Fruit fly (Drosophila melanogaster) whole organism, embryonic: ENCODE data around the gene CG17264.

ENCODE experiments used
- Aef1 ChIP-seq: fragments of 200-800 bp; sonication (Bioruptor generic); IDR thresholded peaks from 3 replicates; pipeline ENCODE4 v1.3.6; 2022; ENCODE audit warnings: missing biosample characterization, missing genetic modification characterization
- CG10462 ChIP-seq: fragments of 200-800 bp; sonication (Bioruptor generic); optimal IDR thresholded peaks from 2 replicates; lab custom pipeline; 2016; ENCODE audit warnings: missing biosample characterization, missing genetic modification characterization
- CG11398 ChIP-seq: fragments of 200-800 bp; sonication (Bioruptor generic); optimal IDR thresholded peaks from 2 replicates; lab custom pipeline; 2016; ENCODE audit warnings: missing biosample characterization, missing genetic modification characterization
- CG12236 ChIP-seq: fragments of 200-800 bp; sonication (Bioruptor generic); optimal IDR thresholded peaks from 2 replicates; lab custom pipeline; 2016; ENCODE audit warnings: missing biosample characterization, missing genetic modification characterization
- CG15479 ChIP-seq: fragments of 200-800 bp; sonication (Bioruptor generic); optimal IDR thresholded peaks from 3 replicates; lab custom pipeline; 2019; ENCODE audit warnings: missing biosample characterization, mild to moderate bottlenecking, missing genetic modification characterization, moderate library complexity
- CG1647 ChIP-seq: fragments of 200-800 bp; sonication (Bioruptor generic); optimal IDR thresholded peaks from 3 replicates; lab custom pipeline; 2016; ENCODE audit warnings: missing biosample characterization, missing genetic modification characterization
- CG16813 ChIP-seq: fragments of 200-800 bp; sonication (Bioruptor generic); IDR thresholded peaks from 3 replicates; pipeline ENCODE4 v1.3.6; 2022; ENCODE audit warnings: missing biosample characterization, missing genetic modification characterization; ENCODE audit not compliant: partially characterized antibody
- CG17612 ChIP-seq: fragments of 200-800 bp; sonication (Bioruptor generic); IDR thresholded peaks from 2 replicates; pipeline ENCODE4 v1.3.6; 2022; ENCODE audit warnings: missing biosample characterization, missing genetic modification characterization
- CG17802 ChIP-seq: fragments of 200-800 bp; sonication (Bioruptor generic); optimal IDR thresholded peaks from 2 replicates; lab custom pipeline; 2018; ENCODE audit warnings: missing biosample characterization, mild to moderate bottlenecking, missing genetic modification characterization, moderate library complexity
- CG2875 ChIP-seq: fragments of 200-800 bp; sonication (Bioruptor generic); optimal IDR thresholded peaks from 2 replicates; lab custom pipeline; 2017; ENCODE audit warnings: missing biosample characterization, mild to moderate bottlenecking, missing genetic modification characterization, missing genetic modification reagents
- CG31224 ChIP-seq: fragments of 200-800 bp; sonication (Bioruptor generic); IDR thresholded peaks from 2 replicates; pipeline ENCODE4 v1.3.6; 2022; ENCODE audit warnings: missing biosample characterization, missing genetic modification characterization
- CG32772 ChIP-seq: fragments of 200-800 bp; sonication (Bioruptor generic); IDR thresholded peaks from 2 replicates; pipeline ENCODE4 v1.3.6; 2022; ENCODE audit warnings: missing biosample characterization, missing genetic modification characterization
- CG34224 ChIP-seq: fragments of 200-800 bp; sonication (Bioruptor generic); IDR thresholded peaks from 3 replicates; pipeline ENCODE4 v1.3.6; 2022; ENCODE audit warnings: missing biosample characterization, missing genetic modification characterization; ENCODE audit not compliant: partially characterized antibody
- CG3726 ChIP-seq: fragments of 200-800 bp; sonication (Bioruptor generic); IDR thresholded peaks from 3 replicates; pipeline ENCODE4, ENCODE4 v1.3.6; 2022; ENCODE audit warnings: missing biosample characterization, missing genetic modification characterization
- CG6272 ChIP-seq: fragments of 200-800 bp; sonication (Bioruptor generic); IDR thresholded peaks from 2 replicates; pipeline ENCODE4 v1.3.6; 2022; ENCODE audit warnings: missing biosample characterization, missing genetic modification characterization
- CG6765 ChIP-seq: fragments of 200-800 bp; sonication (Bioruptor generic); optimal IDR thresholded peaks from 3 replicates; lab custom pipeline; 2017; ENCODE audit warnings: missing biosample characterization, mild to moderate bottlenecking, missing genetic modification characterization
- CG7357 ChIP-seq: fragments of 200-800 bp; sonication (Bioruptor generic); IDR thresholded peaks from 3 replicates; pipeline ENCODE4 v1.3.6; 2022; ENCODE audit warnings: missing biosample characterization, missing genetic modification characterization
- CG9797 ChIP-seq: fragments of 200-800 bp; sonication (Bioruptor generic); optimal IDR thresholded peaks from 3 replicates; lab custom pipeline; 2018; ENCODE audit warnings: missing biosample characterization, mild to moderate bottlenecking, missing genetic modification characterization
- Dip2 ChIP-seq: fragments of 200-800 bp; sonication (Bioruptor generic); IDR thresholded peaks from 2 replicates; pipeline ENCODE4 v1.3.6; 2022; ENCODE audit warnings: missing biosample characterization, missing genetic modification characterization
- Dp ChIP-seq: fragments of 200-800 bp; sonication (Bioruptor generic); optimal IDR thresholded peaks from 2 replicates; lab custom pipeline; 2018; ENCODE audit warnings: missing biosample characterization, mild to moderate bottlenecking, missing genetic modification characterization, moderate library complexity
- E2f2 ChIP-seq: fragments of 200-800 bp; sonication (Bioruptor generic); IDR thresholded peaks from 2 replicates; pipeline ENCODE4 v1.3.6; 2022; ENCODE audit warnings: missing biosample characterization, missing genetic modification characterization
- Gsc ChIP-seq: fragments of 200-800 bp; sonication (Bioruptor generic); IDR thresholded peaks from 2 replicates; pipeline ENCODE4 v1.3.6; 2022; ENCODE audit warnings: missing biosample characterization, missing genetic modification characterization
- HLHmδ ChIP-seq: fragments of 200-800 bp; sonication (Bioruptor generic); optimal IDR thresholded peaks from 2 replicates; lab custom pipeline; 2018; ENCODE audit warnings: missing biosample characterization, mild to moderate bottlenecking, missing genetic modification characterization, moderate library complexity
- HmgZ ChIP-seq: fragments of 200-800 bp; sonication (Bioruptor generic); optimal IDR thresholded peaks from 2 replicates; lab custom pipeline; 2018; ENCODE audit warnings: missing biosample characterization, mild to moderate bottlenecking, missing genetic modification characterization
- Hmr ChIP-seq: fragments of 200-800 bp; sonication (Bioruptor generic); optimal IDR thresholded peaks from 3 replicates; lab custom pipeline; 2017; ENCODE audit warnings: mild to moderate bottlenecking, missing biosample characterization, missing genetic modification reagents, missing genetic modification characterization
- Kr ChIP-seq: fragments of 200-800 bp; sonication (Bioruptor generic); optimal IDR thresholded peaks from 2 replicates; lab custom pipeline; 2017; ENCODE audit warnings: missing biosample characterization, mild to moderate bottlenecking, missing genetic modification characterization
- Lim3 ChIP-seq: fragments of 200-800 bp; sonication (Bioruptor generic); IDR thresholded peaks from 2 replicates; pipeline ENCODE4 v1.3.6; 2022; ENCODE audit warnings: missing biosample characterization, missing genetic modification characterization
- Mes4 ChIP-seq: fragments of 200-800 bp; sonication (Bioruptor generic); optimal IDR thresholded peaks from 2 replicates; lab custom pipeline; 2016; ENCODE audit warnings: missing biosample characterization, missing genetic modification characterization
- Sry-β ChIP-seq: fragments of 200-800 bp; sonication (Bioruptor generic); optimal IDR thresholded peaks from 2 replicates; lab custom pipeline; 2018; ENCODE audit warnings: missing biosample characterization, mild to moderate bottlenecking, missing genetic modification characterization, moderate library complexity
- Xbp1 ChIP-seq: fragments of 200-800 bp; sonication (Bioruptor generic); optimal IDR thresholded peaks from 3 replicates; lab custom pipeline; 2016; ENCODE audit warnings: missing biosample characterization, mild to moderate bottlenecking, missing genetic modification characterization
- YL-1 ChIP-seq: fragments of 200-800 bp; sonication (Bioruptor generic); optimal IDR thresholded peaks from 3 replicates; lab custom pipeline; 2017; ENCODE audit warnings: missing biosample characterization, mild to moderate bottlenecking, missing genetic modification characterization
- ap ChIP-seq: fragments of 200-800 bp; sonication (Bioruptor generic); IDR thresholded peaks from 2 replicates; pipeline ENCODE4 v1.3.6; 2022; ENCODE audit warnings: missing biosample characterization, missing genetic modification characterization
- az2 ChIP-seq: fragments of 200-800 bp; sonication (Bioruptor generic); optimal IDR thresholded peaks from 3 replicates; lab custom pipeline; 2016; ENCODE audit warnings: missing biosample characterization, missing genetic modification characterization
- dm ChIP-seq: fragments of 200-800 bp; sonication (Bioruptor generic); optimal IDR thresholded peaks from 3 replicates; lab custom pipeline; 2016; ENCODE audit warnings: missing biosample characterization, missing genetic modification characterization
- dysf ChIP-seq: fragments of 200-800 bp; sonication (Bioruptor generic); IDR thresholded peaks from 3 replicates; pipeline ENCODE4 v1.3.6; 2022; ENCODE audit warnings: missing biosample characterization, missing genetic modification characterization
- ewg ChIP-seq: fragments of 200-800 bp; sonication (Bioruptor generic); optimal IDR thresholded peaks from 3 replicates; lab custom pipeline; 2017; ENCODE audit warnings: mild to moderate bottlenecking, missing biosample characterization, missing genetic modification reagents, missing genetic modification characterization
- fd64A ChIP-seq: fragments of 200-800 bp; sonication (Bioruptor generic); optimal IDR thresholded peaks from 3 replicates; lab custom pipeline; 2018; ENCODE audit warnings: missing biosample characterization, mild to moderate bottlenecking, missing genetic modification characterization
- gce ChIP-seq: fragments of 200-800 bp; sonication (Bioruptor generic); IDR thresholded peaks from 3 replicates; pipeline ENCODE4 v1.3.6; 2022; ENCODE audit warnings: missing biosample characterization, missing genetic modification characterization
- gfzf ChIP-seq: fragments of 200-800 bp; sonication (Bioruptor generic); optimal IDR thresholded peaks from 2 replicates; lab custom pipeline; 2016; ENCODE audit warnings: missing biosample characterization, mild to moderate bottlenecking, missing genetic modification characterization, moderate library complexity
- gt ChIP-seq: fragments of 200-800 bp; sonication (Bioruptor generic); IDR thresholded peaks from 2 replicates; pipeline ENCODE4 v1.3.6; 2022; ENCODE audit warnings: missing biosample characterization, missing genetic modification characterization
- her ChIP-seq: fragments of 200-800 bp; sonication (Bioruptor generic); optimal IDR thresholded peaks from 2 replicates; lab custom pipeline; 2016; ENCODE audit warnings: missing biosample characterization, missing genetic modification characterization
- jumu ChIP-seq: fragments of 200-800 bp; sonication (Bioruptor generic); optimal IDR thresholded peaks from 3 replicates; lab custom pipeline; 2016; ENCODE audit warnings: missing biosample characterization, missing genetic modification characterization
- lmd ChIP-seq: fragments of 200-800 bp; sonication (Bioruptor generic); IDR thresholded peaks from 2 replicates; pipeline ENCODE4 v1.3.6; 2022; ENCODE audit warnings: missing biosample characterization, missing genetic modification characterization
- mirr ChIP-seq: fragments of 200-800 bp; sonication (Bioruptor generic); optimal IDR thresholded peaks from 3 replicates; lab custom pipeline; 2018; ENCODE audit warnings: missing biosample characterization, mild to moderate bottlenecking, missing genetic modification characterization
- nom ChIP-seq: fragments of 200-800 bp; sonication (Bioruptor generic); optimal IDR thresholded peaks from 2 replicates; lab custom pipeline; 2017; ENCODE audit warnings: missing biosample characterization, missing genetic modification characterization, mild to moderate bottlenecking, moderate library complexity, missing genetic modification reagents
- pfk ChIP-seq: fragments of 200-800 bp; sonication (Bioruptor generic); optimal IDR thresholded peaks from 2 replicates; lab custom pipeline; 2018; ENCODE audit warnings: missing biosample characterization, mild to moderate bottlenecking, missing genetic modification characterization, moderate library complexity
- stc ChIP-seq: fragments of 200-800 bp; sonication (Bioruptor generic); IDR thresholded peaks from 2 replicates; pipeline ENCODE4 v1.3.6; 2022; ENCODE audit warnings: missing biosample characterization, missing genetic modification characterization
- toy ChIP-seq: fragments of 200-800 bp; sonication (Bioruptor generic); IDR thresholded peaks from 2 replicates; pipeline ENCODE4 v1.3.6; 2022; ENCODE audit warnings: missing biosample characterization, missing genetic modification characterization
- trem ChIP-seq: fragments of 200-800 bp; optimal IDR thresholded peaks from 3 replicates; lab custom pipeline; 2019; ENCODE audit warnings: missing biosample characterization, mild to moderate bottlenecking, missing genetic modification characterization, moderate library complexity
- unc-4 ChIP-seq: fragments of 200-800 bp; sonication (Bioruptor generic); IDR thresholded peaks from 2 replicates; pipeline ENCODE4 v1.3.6; 2022; ENCODE audit warnings: missing biosample characterization, missing genetic modification characterization; ENCODE audit not compliant: partially characterized antibody
- z ChIP-seq: fragments of 200-800 bp; sonication (Bioruptor generic); IDR thresholded peaks from 3 replicates; pipeline ENCODE4 v1.3.6; 2022; ENCODE audit warnings: missing biosample characterization, missing genetic modification characterization

Gene CG17264

dm6 chr2L:2976829-2977228 lies 41.5 kb upstream of the CG17264 start, which contains the start of the genes CG9641 and CG3165 (continued):
- TF ChIP-seq Sry-β (GFP tag; lab: Kevin White, UChicago) (peak; percentile 60), z (no peak), CG12236 (GFP tag; lab: Kevin White, UChicago) (peak; percentile 74), Kr (GFP tag; lab: Kevin White, UChicago) (no peak), dm (GFP tag; lab: Kevin White, UChicago) (peak; percentile 77), trem (peak; percentile 84), CG11398 (GFP tag; lab: Kevin White, UChicago) (peak; percentile 82), Dip2 (GFP tag; lab: Robert Waterston, UW) (no peak), Hmr (no peak), HLHmδ (GFP tag; lab: Kevin White, UChicago) (no peak), CG6765 (peak; percentile 47), jumu (GFP tag; lab: Kevin White, UChicago) (peak; percentile 90)

- TF ChIP-seq nom (GFP tag; lab: Kevin White, UChicago) = no peak
- no peak for TF ChIP-seq lmd (GFP tag; lab: Robert Waterston, UW)
- no peak for TF ChIP-seq CG17612 (GFP tag; lab: Robert Waterston, UW)
- TF ChIP-seq CG3726 (GFP tag; lab: Robert Waterston, UW) = no peak
- TF ChIP-seq Gsc (GFP tag; lab: Robert Waterston, UW) = no peak
- no peak for TF ChIP-seq CG31224 (GFP tag; lab: Robert Waterston, UW)
- peak; percentile 46 for TF ChIP-seq trem
- TF ChIP-seq gt (GFP tag; lab: Robert Waterston, UW) = no peak
- no peak for TF ChIP-seq CG10462
- peak; percentile 80 for TF ChIP-seq YL-1
- TF ChIP-seq Dp (GFP tag; lab: Kevin White, UChicago) = peak; percentile 73
- TF ChIP-seq ap (GFP tag; lab: Robert Waterston, UW) = no peak
- no peak for TF ChIP-seq Mes4 (GFP tag; lab: Kevin White, UChicago)
- TF ChIP-seq CG15479 (GFP tag; lab: Kevin White, UChicago) = no peak
- TF ChIP-seq CG32772 (GFP tag; lab: Robert Waterston, UW) = no peak
- no peak for TF ChIP-seq CG16813 (GFP tag; lab: Robert Waterston, UW)
- TF ChIP-seq stc (GFP tag; lab: Robert Waterston, UW) = no peak
- TF ChIP-seq Xbp1 = no peak
- TF ChIP-seq CG2875 (GFP tag; lab: Kevin White, UChicago) = no peak
- no peak for TF ChIP-seq dysf (GFP tag; lab: Robert Waterston, UW)
- TF ChIP-seq CG7357 (GFP tag; lab: Robert Waterston, UW) = no peak
- TF ChIP-seq CG1647 = no peak
- TF ChIP-seq E2f2 (GFP tag; lab: Robert Waterston, UW) = peak; percentile 73
- peak; percentile 26 for TF ChIP-seq CG9797 (GFP tag; lab: Kevin White, UChicago)
- no peak for TF ChIP-seq az2 (GFP tag; lab: Kevin White, UChicago)
- TF ChIP-seq Lim3 = no peak
- TF ChIP-seq gce = no peak
- TF ChIP-seq mirr (GFP tag; lab: Kevin White, UChicago) = no peak
- peak; percentile 98 for TF ChIP-seq pfk (GFP tag; lab: Kevin White, UChicago)
- TF ChIP-seq Dip2 (GFP tag; lab: Robert Waterston, UW) = no peak
- no peak for TF ChIP-seq CG34224 (GFP tag; lab: Robert Waterston, UW)
- peak; percentile 7 for TF ChIP-seq HmgZ
- TF ChIP-seq fd64A (GFP tag; lab: Kevin White, UChicago) = no peak
- TF ChIP-seq CG17802 (tag; lab: Kevin White, UChicago) = no peak
- 0 out of 2 replicates have a peak, but pooled peaks have one; percentile 27 for TF ChIP-seq unc-4 (GFP tag; lab: Robert Waterston, UW)
- TF ChIP-seq gfzf (GFP tag; lab: Kevin White, UChicago) = no peak
- TF ChIP-seq toy = no peak
- no peak for TF ChIP-seq her
- TF ChIP-seq CG6272 (GFP tag; lab: Robert Waterston, UW) = no peak
- no peak for TF ChIP-seq Aef1 (GFP tag; lab: Robert Waterston, UW)
- no peak for TF ChIP-seq ewg (GFP tag; lab: Kevin White, UChicago)
These were observed 39.2 kb upstream of the CG17264 start, which contains the start of gene CG9643 for dm6 chr2L:2979091-2979490. Gene CG9643, minus strand, starts transcription at chr2L:2979288.
